Worm (Caenorhabditis elegans): Measurements from ENCODE around the gene let-60.
A peak's percentile ranks its signal among the peaks of the same experiment; 100 is the strongest.

Gene let-60

ce11 chrIV:11655370-11655769 lies 35.5 kb downstream of the let-60 start, which contains the start of gene ent-1:
Gene ent-1 (minus strand): TSS chrIV:11655470.
- TF ChIP-seq lsy-2 (tag; optimal IDR thresholded peaks at IDR 0.05), result peak in 1 of 2 experiments; percentile 26
- no peak for TF ChIP-seq snpc-4 (tag; optimal IDR thresholded peaks at IDR 0.05)
- no peak for TF ChIP-seq Y116A8C.19 (tag; optimal IDR thresholded peaks at IDR 0.05; ENCODE audit: borderline replicate concordance)

DNA sequence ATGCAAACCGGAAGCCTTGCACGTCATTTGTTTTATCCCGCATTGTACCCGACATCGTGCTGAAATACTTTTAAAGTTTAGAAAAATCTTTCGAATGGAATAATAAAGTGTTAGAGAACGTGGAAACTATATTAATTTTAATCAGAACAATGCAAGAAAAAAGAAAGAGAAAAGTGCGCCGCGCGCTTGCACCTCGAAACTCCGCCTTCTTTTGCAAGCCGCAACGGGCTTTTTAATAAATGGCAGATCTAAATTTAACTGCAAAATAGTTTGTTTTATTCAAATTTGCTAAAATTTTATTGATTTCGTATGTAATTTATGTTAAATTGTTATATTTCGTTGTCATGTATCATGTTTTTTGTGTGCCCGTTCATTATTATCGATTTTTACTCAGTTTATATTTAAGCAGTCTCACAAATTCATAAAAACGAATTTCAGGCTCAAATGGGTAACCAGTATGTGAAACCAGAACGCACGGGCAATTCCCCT lies 38.9 kb downstream of the let-60 start, which contains the start of the genes acl-3 and ndub-6:
Gene acl-3, minus strand, starts transcription at position 59 of the 489 bp plus-strand sequence.
Gene ndub-6, plus strand, starts transcription at position 439 of the 489 bp plus-strand sequence.
- TF ChIP-seq lsy-2 (tag; optimal IDR thresholded peaks at IDR 0.05), result peak in 1 of 2 experiments; percentile 24
- TF ChIP-seq lin-35 (GFP tag; optimal IDR thresholded peaks at IDR 0.05), result peak in 1 of 2 experiments; percentile 11
- peak; percentile 20 for TF ChIP-seq snu-23 (GFP tag; optimal IDR thresholded peaks at IDR 0.05)
- peak in 1 of 3 experiments; percentile 11 for TF ChIP-seq dpl-1 (GFP tag; optimal IDR thresholded peaks at IDR 0.05)
- TF ChIP-seq swsn-7 (tag; optimal IDR thresholded peaks at IDR 0.05), result no peak
- TF ChIP-seq aly-2 (tag; optimal IDR thresholded peaks at IDR 0.05), result no peak
- TF ChIP-seq ets-5 (GFP tag; IDR thresholded peaks at IDR 0.05), result no peak

DNA sequence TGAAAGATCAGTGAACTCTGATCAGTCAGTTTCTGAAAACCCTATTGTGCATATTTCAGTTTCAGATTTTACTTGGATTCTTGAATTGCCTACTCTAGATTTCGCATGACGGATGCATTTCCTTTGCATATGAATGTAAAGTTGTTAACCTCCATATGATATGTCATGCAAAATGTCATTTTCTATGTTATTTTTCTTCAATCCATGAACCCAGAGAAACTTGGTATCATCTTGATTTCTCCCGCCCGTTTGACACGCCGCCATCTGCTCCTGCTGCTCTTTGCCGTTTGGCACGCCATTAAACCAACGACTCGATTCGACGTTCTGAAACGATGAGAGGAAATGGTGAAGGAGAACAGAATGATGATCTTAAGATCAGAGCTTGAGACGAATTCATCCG lies 40.5 kb downstream of the let-60 start:
- TF ChIP-seq fos-1 (tag; optimal IDR thresholded peaks at IDR 0.05) (no peak), egl-13 (tag; optimal IDR thresholded peaks at IDR 0.05) (no peak)

DNA sequence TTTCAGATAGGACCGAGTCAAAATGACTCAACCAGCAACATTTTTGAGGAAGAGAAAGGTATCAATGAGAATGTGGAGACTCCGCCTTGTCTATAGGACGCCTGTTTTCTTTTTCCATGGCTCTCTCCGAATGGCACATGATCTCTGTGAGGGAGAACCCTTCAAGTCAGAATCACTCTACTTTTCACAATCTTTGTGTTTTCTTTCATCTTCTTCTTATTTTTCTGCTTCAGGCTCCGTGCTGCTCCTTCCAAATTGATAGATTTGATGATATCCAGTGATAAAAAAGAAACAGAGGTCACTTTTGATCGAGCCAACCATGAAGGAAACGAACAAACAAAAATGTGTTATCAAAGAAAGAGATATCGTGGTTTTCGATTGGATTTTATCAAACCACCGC lies 41.9 kb downstream of the let-60 start, which contains the start of gene ZK809.8:
Gene ZK809.8, minus strand, starts transcription at position 34 of the 400 bp plus-strand sequence.
- peak; percentile 31; the same call in 1 of the 2 replicates for TF ChIP-seq nhr-19 (GFP tag; conservative IDR thresholded peaks at IDR 0.05)
- peak; percentile 6 for TF ChIP-seq unc-130 (tag; optimal IDR thresholded peaks at IDR 0.05)
- peak; percentile 41 for TF ChIP-seq rnt-1 (tag; optimal IDR thresholded peaks at IDR 0.05)
- TF ChIP-seq lin-13 (GFP tag; optimal IDR thresholded peaks at IDR 0.05), result no peak
- no peak for TF ChIP-seq sup-37 (GFP tag; optimal IDR thresholded peaks at IDR 0.05)
- TF ChIP-seq nhr-20 (tag; optimal IDR thresholded peaks at IDR 0.05), result peak; percentile 6
- peak in 1 of 2 experiments; percentile 42 for TF ChIP-seq lsy-2 (tag; optimal IDR thresholded peaks at IDR 0.05)
- TF ChIP-seq nhr-71 (tag; optimal IDR thresholded peaks at IDR 0.05), result peak; percentile 82
- no peak for TF ChIP-seq lin-39 (tag; optimal IDR thresholded peaks at IDR 0.05)
- TF ChIP-seq snu-23 (GFP tag; optimal IDR thresholded peaks at IDR 0.05), result peak; percentile 33
- peak; percentile 67 for TF ChIP-seq lin-14 (GFP tag; optimal IDR thresholded peaks at IDR 0.05)

- TF ChIP-seq vab-15 (tag; optimal IDR thresholded peaks at IDR 0.05) (no peak), lin-14 (GFP tag; optimal IDR thresholded peaks at IDR 0.05) (peak; percentile 40), ces-1 (GFP tag; optimal IDR thresholded peaks at IDR 0.05) (no peak), nhr-19 (GFP tag; conservative IDR thresholded peaks at IDR 0.05) (peak; percentile 34), ceh-90 (tag; optimal IDR thresholded peaks at IDR 0.05) (no peak), ama-1 (optimal IDR thresholded peaks at IDR 0.05) (no peak), rnt-1 (tag; optimal IDR thresholded peaks at IDR 0.05) (peak; percentile 52), ztf-11 (tag; optimal IDR thresholded peaks at IDR 0.05) (no peak), C34B4.2 (tag; optimal IDR thresholded peaks at IDR 0.05) (no peak), snu-23 (GFP tag; optimal IDR thresholded peaks at IDR 0.05) (peak; percentile 21), fos-1 (tag; optimal IDR thresholded peaks at IDR 0.05) (no peak), skn-1 (tag; optimal IDR thresholded peaks at IDR 0.05) (no peak), unc-130 (tag; optimal IDR thresholded peaks at IDR 0.05) (peak; percentile 1), nhr-47 (tag; optimal IDR thresholded peaks at IDR 0.05) (no peak), lsy-2 (tag; optimal IDR thresholded peaks at IDR 0.05) (peak in 1 of 2 experiments; percentile 35), nhr-11 (tag; optimal IDR thresholded peaks at IDR 0.05) (no peak), nhr-71 (tag; optimal IDR thresholded peaks at IDR 0.05) (peak; percentile 64), unc-62 (GFP tag; optimal IDR thresholded peaks at IDR 0.05) (no peak), nhr-20 (tag; optimal IDR thresholded peaks at IDR 0.05) (peak; percentile 1), lin-13 (GFP tag; optimal IDR thresholded peaks at IDR 0.05) (no peak), hlh-4 (tag; optimal IDR thresholded peaks at IDR 0.05) (no peak)
Measured at ce11 chrIV:11646908-11647307, 44.0 kb downstream of the let-60 start.
